Worm (Caenorhabditis elegans) whole organism, L1 larva: ENCODE results near the gene T19D12.1.

Experiments used
- elt-3 ChIP-seq, 6 experiments: fragments of 150-350 bp in 1 of 6; sonication (generic microtip); optimal IDR thresholded peaks; 2 replicates each; lab custom pipeline; 2017 to 2018; ENCODE audit warnings: missing biosample characterization in 6 of 6, missing genetic modification characterization in 6 of 6, inconsistent platforms in 1 of 6
- ets-5 ChIP-seq: fragments of 200-800 bp; sonication (Bioruptor generic); IDR thresholded peaks from 2 replicates; pipeline ENCODE4 v1.3.6; 2022; ENCODE audit warnings: missing genetic modification characterization, missing compliant biosample characterization
- fos-1 ChIP-seq: fragments of 150-350 bp; optimal IDR thresholded peaks from 2 replicates; lab custom pipeline; 2014; ENCODE audit warnings: missing biosample characterization, missing genetic modification characterization
- nhr-76 ChIP-seq: sonication (generic microtip); optimal IDR thresholded peaks from 2 replicates; lab custom pipeline; 2017; ENCODE audit warnings: missing biosample characterization, missing genetic modification characterization
- nhr-77 ChIP-seq: fragments of 150-350 bp; optimal IDR thresholded peaks from 2 replicates; lab custom pipeline; 2014; ENCODE audit warnings: missing biosample characterization, missing genetic modification characterization
- pqm-1 ChIP-seq: sonication (generic microtip); optimal IDR thresholded peaks from 3 replicates; lab custom pipeline; 2017; ENCODE audit warnings: missing biosample characterization, missing genetic modification characterization
- sptf-1 ChIP-seq: fragments of 150-350 bp; optimal IDR thresholded peaks from 2 replicates; lab custom pipeline; 2014; ENCODE audit warnings: missing biosample characterization, missing genetic modification characterization
- unc-62 ChIP-seq: fragments of 150-350 bp; optimal IDR thresholded peaks from 2 replicates; lab custom pipeline; 2014; ENCODE audit warnings: missing biosample characterization, missing genetic modification reagents, missing genetic modification characterization

ce11 chrII:6710596-6710995 lies 43.9 kb downstream of the T19D12.1 start:
- TF ChIP-seq ets-5 (GFP tag; lab: Robert Waterston, UW): no peak
- no peak for TF ChIP-seq nhr-76 (tag; lab: Kevin White, UChicago)
- TF ChIP-seq pqm-1 (tag; lab: Kevin White, UChicago): no peak
- no peak for TF ChIP-seq unc-62 (GFP tag; lab: Kevin White, UChicago)
- no peak for TF ChIP-seq sptf-1
- TF ChIP-seq fos-1 (tag; lab: Kevin White, UChicago): no peak
- TF ChIP-seq nhr-77: no peak
- TF ChIP-seq elt-3 (tag; optimal IDR thresholded peaks at IDR 0.05; lab: Kevin White, UChicago): no peak
